Worm (Caenorhabditis elegans) whole organism, late embryonic: ENCODE results near the gene C09G5.13.

Source experiments
- K02D7.2 ChIP-seq: sonication (generic microtip); optimal IDR thresholded peaks from 2 replicates; lab custom pipeline; 2017; ENCODE audit warnings: mild to moderate bottlenecking, missing genetic modification characterization, missing compliant biosample characterization
- ama-1 ChIP-seq: fragments of 150-350 bp; optimal IDR thresholded peaks from 2 replicates; lab custom pipeline; 2014
- ceh-2 ChIP-seq: sonication (generic microtip); optimal IDR thresholded peaks from 2 replicates; lab custom pipeline; 2016; ENCODE audit warnings: missing genotype, missing genetic modification characterization, missing compliant biosample characterization
- ceh-34 ChIP-seq: sonication (generic microtip); optimal IDR thresholded peaks from 2 replicates; lab custom pipeline; 2016; ENCODE audit warnings: mild to moderate bottlenecking, missing genetic modification characterization, missing compliant biosample characterization
- elt-4 ChIP-seq: sonication (generic microtip); optimal IDR thresholded peaks from 2 replicates; lab custom pipeline; 2016; ENCODE audit warnings: missing genetic modification characterization, missing compliant biosample characterization
- fax-1 ChIP-seq: sonication (generic microtip); optimal IDR thresholded peaks from 2 replicates; lab custom pipeline; 2016; ENCODE audit warnings: missing genotype, missing genetic modification characterization, missing compliant biosample characterization
- nhr-11 ChIP-seq: fragments of 150-350 bp; optimal IDR thresholded peaks from 2 replicates; lab custom pipeline; 2014; ENCODE audit warnings: missing biosample characterization, missing genetic modification characterization
- pha-4 ChIP-seq: fragments of 150-350 bp; optimal IDR thresholded peaks from 2 replicates; lab custom pipeline; 2018; ENCODE audit warnings: missing biosample characterization, missing genetic modification reagents, missing genetic modification characterization
- rnt-1 ChIP-seq: sonication (generic microtip); optimal IDR thresholded peaks from 2 replicates; lab custom pipeline; 2016; ENCODE audit warnings: missing genetic modification characterization, missing compliant biosample characterization
- tbx-2 ChIP-seq: sonication (generic microtip); optimal IDR thresholded peaks from 2 replicates; lab custom pipeline; 2016; ENCODE audit warnings: missing genetic modification characterization, missing compliant biosample characterization

ce11 chrII:10680614-10681013 lies 36.6 kb upstream of the C09G5.13 start:
- TF ChIP-seq ceh-34 (tag; lab: Kevin White, UChicago) (no peak), nhr-11 (tag; lab: Kevin White, UChicago) (no peak), K02D7.2 (tag; lab: Kevin White, UChicago) (no peak), ama-1 (no peak), rnt-1 (no peak), elt-4 (tag; lab: Kevin White, UChicago) (no peak), pha-4 (tag; lab: Kevin White, UChicago) (no peak), ceh-2 (no peak), fax-1 (tag; lab: Kevin White, UChicago) (no peak), tbx-2 (tag; lab: Kevin White, UChicago) (no peak)
